Worm (Caenorhabditis elegans): ENCODE measurements around the gene pole-4.

The pole-4 gene

ce11 chrII:14969320-14969950 is at the start of gene pole-4, which contains the start of the genes nsun-5 and metl-2 (continued):
- TF ChIP-seq mef-2 (tag; optimal IDR thresholded peaks at IDR 0.05): no peak
- TF ChIP-seq zip-4 (GFP tag; optimal IDR thresholded peaks at IDR 0.05): no peak
- TF ChIP-seq lin-35 (GFP tag; optimal IDR thresholded peaks at IDR 0.05): peak; percentile 81 to 88
- TF ChIP-seq ces-1 (GFP tag; optimal IDR thresholded peaks at IDR 0.05): no peak
- TF ChIP-seq sup-37 (GFP tag; optimal IDR thresholded peaks at IDR 0.05): no peak
- TF ChIP-seq snpc-4 (tag; optimal IDR thresholded peaks at IDR 0.05): peak; percentile 72
- TF ChIP-seq nhr-84 (tag; optimal IDR thresholded peaks at IDR 0.05): no peak
- TF ChIP-seq mdl-1 (tag; optimal IDR thresholded peaks at IDR 0.05): peak in 1 of 2 experiments; percentile 36
- TF ChIP-seq ceh-63 (GFP tag; optimal IDR thresholded peaks at IDR 0.05): no peak
- no peak for TF ChIP-seq tlp-1 (tag; optimal IDR thresholded peaks at IDR 0.05)
- peak; percentile 37 for TF ChIP-seq unc-130 (tag; optimal IDR thresholded peaks at IDR 0.05)
- no peak for TF ChIP-seq egl-27 (tag; optimal IDR thresholded peaks at IDR 0.05)
- TF ChIP-seq tbx-2 (tag; optimal IDR thresholded peaks at IDR 0.05): peak; percentile 59
- no peak for TF ChIP-seq unc-98 (GFP tag; IDR thresholded peaks at IDR 0.05)
- no peak for TF ChIP-seq lin-39 (tag; optimal IDR thresholded peaks at IDR 0.05)
- no peak for TF ChIP-seq aly-2 (tag; optimal IDR thresholded peaks at IDR 0.05)
- no peak for TF ChIP-seq nhr-90 (tag; optimal IDR thresholded peaks at IDR 0.05; ENCODE audit: poor library complexity)
- TF ChIP-seq ztf-4 (tag; optimal IDR thresholded peaks at IDR 0.05): no peak
- TF ChIP-seq nhr-20 (tag; optimal IDR thresholded peaks at IDR 0.05): peak; percentile 63
- TF ChIP-seq nhr-237 (tag; optimal IDR thresholded peaks at IDR 0.05): no peak
- TF ChIP-seq jun-1 (tag; optimal IDR thresholded peaks at IDR 0.05): no peak
- peak; percentile 21 for TF ChIP-seq fos-1 (tag; optimal IDR thresholded peaks at IDR 0.05)
- peak; percentile 55 for TF ChIP-seq xbp-1 (tag; optimal IDR thresholded peaks at IDR 0.05)
- TF ChIP-seq mep-1 (tag; optimal IDR thresholded peaks at IDR 0.05): peak; percentile 75
- TF ChIP-seq fkh-8 (tag; optimal IDR thresholded peaks at IDR 0.05): peak; percentile 66
- peak; percentile 68 for TF ChIP-seq skn-1 (tag; optimal IDR thresholded peaks at IDR 0.05)
- no peak for TF ChIP-seq ceh-88 (GFP tag; IDR thresholded peaks at IDR 0.05)
- TF ChIP-seq ets-5 (GFP tag; IDR thresholded peaks at IDR 0.05): no peak
- TF ChIP-seq pag-3 (tag; optimal IDR thresholded peaks at IDR 0.05; ENCODE audit: borderline replicate concordance, insufficient read depth): no peak
- TF ChIP-seq irx-1 (tag; optimal IDR thresholded peaks at IDR 0.05): no peak
- no peak for TF ChIP-seq unc-30 (tag; optimal IDR thresholded peaks at IDR 0.05)
- TF ChIP-seq alr-1 (tag; optimal IDR thresholded peaks at IDR 0.05; ENCODE audit: borderline replicate concordance): no peak

ce11 chrII:15018923-15019322 is 49.8 kb upstream of the pole-4 start, which contains the start of gene Y53F4B.12:
Gene Y53F4B.12 (plus strand): TSS chrII:15019223.
- TF ChIP-seq nhr-237 (tag; optimal IDR thresholded peaks at IDR 0.05) (no peak), egl-27 (tag; optimal IDR thresholded peaks at IDR 0.05) (no peak), lin-13 (GFP tag; optimal IDR thresholded peaks at IDR 0.05) (no peak), skn-1 (tag; optimal IDR thresholded peaks at IDR 0.05) (no peak), zag-1 (tag; optimal IDR thresholded peaks at IDR 0.05) (no peak), lin-14 (GFP tag; optimal IDR thresholded peaks at IDR 0.05) (no peak), aha-1 (tag; optimal IDR thresholded peaks at IDR 0.05) (no peak), ztf-11 (tag; optimal IDR thresholded peaks at IDR 0.05) (no peak), snpc-4 (tag; optimal IDR thresholded peaks at IDR 0.05) (no peak), ets-5 (GFP tag; IDR thresholded peaks at IDR 0.05) (no peak), dsc-1 (tag; optimal IDR thresholded peaks at IDR 0.05) (no peak), ceh-63 (GFP tag; optimal IDR thresholded peaks at IDR 0.05) (no peak), C04F5.9 (tag; optimal IDR thresholded peaks at IDR 0.05) (no peak), egl-13 (tag; optimal IDR thresholded peaks at IDR 0.05) (no peak), mef-2 (tag; optimal IDR thresholded peaks at IDR 0.05) (no peak), lir-3 (tag; optimal IDR thresholded peaks at IDR 0.05; ENCODE audit: poor library complexity) (no peak), Y116A8C.19 (tag; optimal IDR thresholded peaks at IDR 0.05; ENCODE audit: borderline replicate concordance) (no peak), pqm-1 (tag; optimal IDR thresholded peaks at IDR 0.05) (no peak), swsn-7 (tag; optimal IDR thresholded peaks at IDR 0.05) (no peak), vab-15 (tag; optimal IDR thresholded peaks at IDR 0.05) (no peak)

All from whole organism, L1 larva.